Worm (Caenorhabditis elegans) whole organism, L2 larva: Measurements from ENCODE around the gene C04B4.2.

Experiments used
- C34F6.9 ChIP-seq: fragments of 150-350 bp; optimal IDR thresholded peaks from 2 replicates; lab custom pipeline; 2014; ENCODE audit warnings: missing biosample characterization, missing genetic modification characterization
- ceh-16 ChIP-seq: fragments of 150-350 bp; optimal IDR thresholded peaks from 2 replicates; lab custom pipeline; 2014; ENCODE audit warnings: missing biosample characterization, missing genetic modification characterization
- lin-11 ChIP-seq: fragments of 150-350 bp; sonication (generic microtip); optimal IDR thresholded peaks from 2 replicates; lab custom pipeline; 2014; ENCODE audit warnings: missing biosample characterization, missing genetic modification characterization, inconsistent platforms, mixed read lengths
- lin-39 ChIP-seq: fragments of 150-350 bp; optimal IDR thresholded peaks from 2 replicates; lab custom pipeline; 2014; ENCODE audit warnings: missing biosample characterization, missing genetic modification reagents, missing genetic modification characterization
- nhr-10 ChIP-seq: sonication (generic microtip); optimal IDR thresholded peaks from 2 replicates; lab custom pipeline; 2017; ENCODE audit warnings: missing biosample characterization, missing genetic modification characterization
- nhr-129 ChIP-seq: fragments of 150-350 bp; optimal IDR thresholded peaks from 2 replicates; lab custom pipeline; 2014; ENCODE audit warnings: missing biosample characterization, missing genetic modification characterization
- nhr-237 ChIP-seq: fragments of 150-350 bp; optimal IDR thresholded peaks from 2 replicates; lab custom pipeline; 2014; ENCODE audit warnings: missing biosample characterization, missing genetic modification characterization
- nhr-25 ChIP-seq: fragments of 150-350 bp; sonication (generic microtip); optimal IDR thresholded peaks from 3 replicates; lab custom pipeline; 2014; ENCODE audit warnings: missing biosample characterization, missing genetic modification characterization
- snpc-4 ChIP-seq: fragments of 150-350 bp; optimal IDR thresholded peaks from 2 replicates; lab custom pipeline; 2014; ENCODE audit warnings: missing biosample characterization, missing genetic modification characterization
- unc-39 ChIP-seq: fragments of 150-350 bp; optimal IDR thresholded peaks from 2 replicates; lab custom pipeline; 2014; ENCODE audit warnings: missing biosample characterization, missing genetic modification characterization
- unc-62 ChIP-seq: fragments of 150-350 bp; optimal IDR thresholded peaks from 2 replicates; lab custom pipeline; 2014; ENCODE audit warnings: missing biosample characterization, missing genetic modification reagents, missing genetic modification characterization

ce11 chrX:12282911-12283310 is at the start of gene C04B4.2:
- TF ChIP-seq lin-11 (tag; lab: Kevin White, UChicago) (no peak), nhr-237 (no peak), nhr-10 (tag; lab: Kevin White, UChicago) (no peak), nhr-25 (tag; lab: Kevin White, UChicago) (no peak), snpc-4 (tag; lab: Kevin White, UChicago) (no peak), nhr-129 (tag; lab: Kevin White, UChicago) (no peak), ceh-16 (tag; lab: Kevin White, UChicago) (no peak), C34F6.9 (tag; lab: Kevin White, UChicago) (no peak), unc-39 (tag; lab: Kevin White, UChicago) (no peak), lin-39 (no peak), unc-62 (GFP tag; lab: Kevin White, UChicago) (no peak)
